Worm (Caenorhabditis elegans) whole organism, L1 larva: ENCODE measurements around the gene spe-44.

Source experiments
- blmp-1 ChIP-seq: fragments of 150-350 bp; optimal IDR thresholded peaks from 2 replicates; lab custom pipeline; 2014; ENCODE audit warnings: missing biosample characterization, missing genetic modification characterization
- ces-1 ChIP-seq: fragments of 150-350 bp; optimal IDR thresholded peaks from 2 replicates; lab custom pipeline; 2014; ENCODE audit warnings: missing biosample characterization, missing genetic modification reagents, missing genetic modification characterization
- lin-13 ChIP-seq: fragments of 150-350 bp; optimal IDR thresholded peaks from 2 replicates; lab custom pipeline; 2014; ENCODE audit warnings: missing biosample characterization, missing genetic modification reagents, missing genetic modification characterization
- lir-3 ChIP-seq: sonication (generic microtip); optimal IDR thresholded peaks from 2 replicates; lab custom pipeline; 2016; ENCODE audit warnings: mild to moderate bottlenecking, missing genetic modification characterization, moderate library complexity, missing compliant biosample characterization; ENCODE audit not compliant: poor library complexity
- nhr-20 ChIP-seq: sonication (generic microtip); optimal IDR thresholded peaks from 2 replicates; lab custom pipeline; 2016; ENCODE audit warnings: mild to moderate bottlenecking, missing genetic modification characterization, missing compliant biosample characterization
- nhr-77 ChIP-seq: fragments of 150-350 bp; optimal IDR thresholded peaks from 2 replicates; lab custom pipeline; 2014; ENCODE audit warnings: missing biosample characterization, missing genetic modification characterization
- skn-1 ChIP-seq: fragments of 150-350 bp; optimal IDR thresholded peaks from 2 replicates; lab custom pipeline; 2014; ENCODE audit warnings: missing biosample characterization, missing genetic modification characterization
- unc-130 ChIP-seq: fragments of 150-350 bp; optimal IDR thresholded peaks from 2 replicates; lab custom pipeline; 2017; ENCODE audit warnings: missing biosample characterization, missing genetic modification characterization, inconsistent platforms
- unc-62 ChIP-seq: fragments of 150-350 bp; optimal IDR thresholded peaks from 2 replicates; lab custom pipeline; 2014; ENCODE audit warnings: missing biosample characterization, missing genetic modification reagents, missing genetic modification characterization
- ztf-11 ChIP-seq, 2 experiments: sonication (generic microtip); optimal IDR thresholded peaks; 2 replicates each; lab custom pipeline; 2016 to 2017; ENCODE audit warnings: missing genetic modification characterization in 2 of 2, missing biosample characterization in 1 of 2, missing compliant biosample characterization in 1 of 2

- no peak for TF ChIP-seq unc-130 (tag; lab: Kevin White, UChicago)
- no peak for TF ChIP-seq nhr-20 (tag; lab: Kevin White, UChicago)
- TF ChIP-seq nhr-77 = no peak
- TF ChIP-seq skn-1 = no peak
- no peak for TF ChIP-seq blmp-1
- no peak for TF ChIP-seq ztf-11 (tag; optimal IDR thresholded peaks at IDR 0.05; lab: Kevin White, UChicago)
- no peak for TF ChIP-seq lin-13 (GFP tag; lab: Kevin White, UChicago)
- TF ChIP-seq ces-1 (GFP tag; lab: Kevin White, UChicago) = no peak
- no peak for TF ChIP-seq unc-62 (GFP tag; lab: Kevin White, UChicago)
- TF ChIP-seq lir-3 (tag; lab: Kevin White, UChicago) = no peak
These were observed 34.7 kb downstream of the spe-44 start for ce11 chrIV:12419291-12419690.
